Worm (Caenorhabditis elegans): ENCODE measurements around the gene unc-3.
A peak's percentile ranks its signal among the peaks of the same experiment; 100 is the strongest.

The unc-3 gene

DNA sequence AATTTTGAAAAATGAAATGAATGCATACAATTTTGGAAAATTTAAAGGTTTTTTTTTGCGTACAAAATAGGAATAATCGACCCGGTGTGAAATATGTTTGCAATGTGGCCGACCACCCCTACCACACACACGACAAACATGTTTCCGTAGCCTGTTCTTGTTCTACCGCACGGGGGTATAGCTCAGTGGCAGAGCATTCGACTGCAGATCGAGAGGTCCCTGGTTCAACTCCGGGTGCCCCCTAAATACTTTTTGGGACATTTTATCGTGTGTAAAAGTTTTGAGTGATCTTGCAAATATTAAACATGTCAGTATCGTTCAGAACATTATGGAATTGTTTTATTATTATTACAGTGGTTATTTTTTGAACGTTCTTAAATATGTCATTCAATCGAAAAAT, 31.4 kb downstream of the unc-3 start (continued):
- TF ChIP-seq mdt-29 (GFP tag; IDR thresholded peaks at IDR 0.05) (peak; percentile 60; the same call in 1 of the 2 replicates), nhr-102 (tag; optimal IDR thresholded peaks at IDR 0.05) (peak; percentile 68), lin-39 (tag; optimal IDR thresholded peaks at IDR 0.05) (no peak), hif-1 (tag; optimal IDR thresholded peaks at IDR 0.05) (peak in 1 of 2 experiments; percentile 29), Y105C5A.15 (GFP tag; IDR thresholded peaks at IDR 0.05) (peak; percentile 90), duxl-1 (tag; optimal IDR thresholded peaks at IDR 0.05; ENCODE audit: poor library complexity) (peak; percentile 68), fos-1 (tag; optimal IDR thresholded peaks at IDR 0.05) (no peak), snpc-4 (tag; optimal IDR thresholded peaks at IDR 0.05) (no peak), lin-38 (GFP tag; IDR thresholded peaks at IDR 0.05) (peak; percentile 76; the same call in 1 of the 2 replicates), tra-1 (GFP tag; IDR thresholded peaks at IDR 0.05) (peak; percentile 84), Y75B8A.6 (GFP tag; IDR thresholded peaks at IDR 0.05) (no peak; the same call in 1 of the 2 replicates), aly-2 (tag; optimal IDR thresholded peaks at IDR 0.05) (no peak), ces-1 (GFP tag; optimal IDR thresholded peaks at IDR 0.05) (no peak), lin-29 (GFP tag; IDR thresholded peaks at IDR 0.05) (peak; percentile 64; the same call in 1 of the 2 replicates), saeg-2 (GFP tag; IDR thresholded peaks at IDR 0.05) (peak; percentile 86), unc-62 (GFP tag; optimal IDR thresholded peaks at IDR 0.05 in 1 of 2) (peak in 1 of 2 experiments; percentile 28), unc-62 (tag; optimal IDR thresholded peaks at IDR 0.05) (no peak), unc-130 (GFP tag; optimal IDR thresholded peaks at IDR 0.05) (no peak), T26A8.4 (GFP tag; IDR thresholded peaks at IDR 0.05) (no peak), fkh-10 (GFP tag; optimal IDR thresholded peaks at IDR 0.05) (no peak), F26F4.8 (GFP tag; conservative IDR thresholded peaks at IDR 0.05) (peak; percentile 80), nhr-25 (tag; optimal IDR thresholded peaks at IDR 0.05; ENCODE audit: borderline replicate concordance, insufficient read depth) (peak; percentile 9), attf-4 (tag; optimal IDR thresholded peaks at IDR 0.05) (no peak), ceh-44 (GFP tag; IDR thresholded peaks at IDR 0.05) (peak; percentile 39; the same call in 1 of the 2 replicates), rbr-2 (tag; optimal IDR thresholded peaks at IDR 0.05) (peak; percentile 62), lin-1 (GFP tag; IDR thresholded peaks at IDR 0.05) (0 out of 2 replicates have a peak, but pooled peaks have one; percentile 54), ctbp-1 (GFP tag; IDR thresholded peaks at IDR 0.05) (peak; percentile 57; the same call in 1 of the 2 replicates), skn-1 (tag; optimal IDR thresholded peaks at IDR 0.05) (no peak), pqm-1 (tag; optimal IDR thresholded peaks at IDR 0.05) (no peak), spr-1 (tag; optimal IDR thresholded peaks at IDR 0.05) (peak; percentile 46), hlh-30 (tag; optimal IDR thresholded peaks at IDR 0.05; ENCODE audit: insufficient read depth) (peak; percentile 43), F37D6.2 (tag; optimal IDR thresholded peaks at IDR 0.05) (peak; percentile 36), php-3 (GFP tag; IDR thresholded peaks at IDR 0.05) (peak; percentile 69; the same call in 1 of the 2 replicates), lsy-2 (tag; optimal IDR thresholded peaks at IDR 0.05) (peak in 1 of 2 experiments; percentile 45), T20F7.1 (GFP tag; optimal IDR thresholded peaks at IDR 0.05) (peak; percentile 22), ztf-11 (tag; optimal IDR thresholded peaks at IDR 0.05) (no peak), mxl-3 (GFP tag; optimal IDR thresholded peaks at IDR 0.05) (peak; percentile 59), F44E2.7 (GFP tag; IDR thresholded peaks at IDR 0.05) (0 out of 2 replicates have a peak, but pooled peaks have one; percentile 40), dve-1 (tag; optimal IDR thresholded peaks at IDR 0.05; ENCODE audit: insufficient read depth) (peak; percentile 64), dpl-1 (GFP tag; optimal IDR thresholded peaks at IDR 0.05) (no peak), cey-2 (tag; optimal IDR thresholded peaks at IDR 0.05; ENCODE audit: borderline replicate concordance, insufficient read depth) (no peak), daf-16 (GFP tag; optimal IDR thresholded peaks at IDR 0.05) (peak; percentile 46 to 88), daf-16 (tag; optimal IDR thresholded peaks at IDR 0.05) (peak; percentile 38), nhr-48 (tag; optimal IDR thresholded peaks at IDR 0.05) (peak; percentile 70), madf-9 (GFP tag; conservative IDR thresholded peaks at IDR 0.05) (peak; percentile 82), daf-8 (GFP tag; IDR thresholded peaks at IDR 0.05) (no peak), D1046.2 (GFP tag; IDR thresholded peaks at IDR 0.05) (peak; percentile 80; the same call in 1 of the 2 replicates), dmd-6 (GFP tag; IDR thresholded peaks at IDR 0.05) (peak; percentile 76), aha-1 (tag) (peak; percentile 97), ceh-28 (tag; optimal IDR thresholded peaks at IDR 0.05) (no peak)

Data from whole organism, L4 larva.